Worm (Caenorhabditis elegans) whole organism, L4 larva: ENCODE measurements around the gene C29E4.15.

Experiments
- attf-4 ChIP-seq: sonication (generic microtip); optimal IDR thresholded peaks from 3 replicates; lab custom pipeline; 2017; ENCODE audit warnings: missing biosample characterization, missing genetic modification characterization
- ceh-62 ChIP-seq: sonication (generic microtip); optimal IDR thresholded peaks from 2 replicates; lab custom pipeline; 2017; ENCODE audit warnings: missing biosample characterization, missing genetic modification characterization
- ceh-82 ChIP-seq: sonication (generic microtip); optimal IDR thresholded peaks from 2 replicates; lab custom pipeline; 2017; ENCODE audit warnings: missing biosample characterization, missing genetic modification characterization
- fkh-10 ChIP-seq: fragments of 150-350 bp; optimal IDR thresholded peaks from 2 replicates; lab custom pipeline; 2014; ENCODE audit warnings: missing biosample characterization, missing genetic modification reagents, missing genetic modification characterization
- lin-13 ChIP-seq: fragments of 150-350 bp; optimal IDR thresholded peaks from 2 replicates; lab custom pipeline; 2014; ENCODE audit warnings: missing biosample characterization, missing genetic modification reagents, missing genetic modification characterization
- mxl-3 ChIP-seq: fragments of 200-800 bp; sonication (Bioruptor generic); optimal IDR thresholded peaks from 2 replicates; lab custom pipeline; 2018; ENCODE audit warnings: mild to moderate bottlenecking, missing genetic modification characterization, missing compliant biosample characterization
- nhr-77 ChIP-seq: fragments of 150-350 bp; optimal IDR thresholded peaks from 2 replicates; lab custom pipeline; 2014; ENCODE audit warnings: missing biosample characterization, missing genetic modification characterization
- saeg-2 ChIP-seq: fragments of 200-800 bp; sonication (Bioruptor generic); IDR thresholded peaks from 2 replicates; pipeline ENCODE4 v1.3.6; 2022; ENCODE audit warnings: missing genetic modification reagents, missing genetic modification characterization, missing compliant biosample characterization
- snpc-1.2 ChIP-seq: fragments of 200-800 bp; sonication (Bioruptor generic); IDR thresholded peaks from 2 replicates; pipeline ENCODE4 v1.3.6; 2022; ENCODE audit warnings: missing genetic modification reagents, missing genetic modification characterization, missing compliant biosample characterization
- spr-3 ChIP-seq: fragments of 200-800 bp; sonication (Bioruptor generic); optimal IDR thresholded peaks from 2 replicates; lab custom pipeline; 2018; ENCODE audit warnings: mild to moderate bottlenecking, missing genetic modification characterization, missing compliant biosample characterization
- vab-7 ChIP-seq: fragments of 200-800 bp; sonication (Bioruptor generic); IDR thresholded peaks from 2 replicates; pipeline ENCODE4 v1.3.6; 2022; ENCODE audit warnings: missing genetic modification reagents, missing genetic modification characterization, missing compliant biosample characterization

ce11 chrIII:7958085-7958484 is 5.7 kb downstream of the C29E4.15 start, which contains the start of gene C29E4.11:
- TF ChIP-seq lin-13, result no peak
- no peak for TF ChIP-seq attf-4
- TF ChIP-seq fkh-10 (GFP tag; lab: Kevin White, UChicago), result no peak
- TF ChIP-seq nhr-77 (tag; lab: Kevin White, UChicago), result no peak
- no peak for TF ChIP-seq ceh-62
- no peak for TF ChIP-seq spr-3
- TF ChIP-seq mxl-3, result no peak
- TF ChIP-seq ceh-82 (tag; lab: Kevin White, UChicago), result no peak
- TF ChIP-seq vab-7 (GFP tag; lab: Robert Waterston, UW), result no peak
- TF ChIP-seq snpc-1.2 (GFP tag; lab: Robert Waterston, UW), result no peak
- TF ChIP-seq saeg-2 (GFP tag; lab: Robert Waterston, UW), result no peak
